Fruit fly (Drosophila melanogaster) whole organism, embryonic: ENCODE data around the gene Irbp18.

Source experiments
- Blimp-1 ChIP-seq: fragments of 200-800 bp; sonication (Bioruptor generic); optimal IDR thresholded peaks from 3 replicates; lab custom pipeline; 2018; ENCODE audit warnings: missing biosample characterization, missing genetic modification characterization, mild to moderate bottlenecking, moderate library complexity, missing genetic modification reagents
- BtbVII ChIP-seq: fragments of 200-800 bp; sonication (Bioruptor generic); optimal IDR thresholded peaks from 3 replicates; lab custom pipeline; 2017; ENCODE audit warnings: missing biosample characterization, mild to moderate bottlenecking, missing genetic modification characterization
- CG10147 ChIP-seq: fragments of 200-800 bp; sonication (Bioruptor generic); optimal IDR thresholded peaks from 2 replicates; lab custom pipeline; 2019; ENCODE audit warnings: missing biosample characterization, mild to moderate bottlenecking, missing genetic modification characterization, moderate library complexity
- CG10431 ChIP-seq: fragments of 200-800 bp; sonication (Bioruptor generic); optimal IDR thresholded peaks from 3 replicates; lab custom pipeline; 2018; ENCODE audit warnings: missing biosample characterization, mild to moderate bottlenecking, missing genetic modification characterization
- CG10959 ChIP-seq: fragments of 200-800 bp; sonication (Bioruptor generic); IDR thresholded peaks from 2 replicates; pipeline ENCODE4 v1.3.6; 2022; ENCODE audit warnings: missing biosample characterization, missing genetic modification characterization
- CG11247 ChIP-seq: fragments of 200-800 bp; sonication (Bioruptor generic); IDR thresholded peaks from 2 replicates; pipeline ENCODE4 v1.3.6; 2022; ENCODE audit warnings: missing biosample characterization, missing genetic modification characterization
- CG11398 ChIP-seq: fragments of 200-800 bp; sonication (Bioruptor generic); optimal IDR thresholded peaks from 2 replicates; lab custom pipeline; 2016; ENCODE audit warnings: missing biosample characterization, missing genetic modification characterization
- CG1233 ChIP-seq: fragments of 200-800 bp; sonication (Bioruptor generic); optimal IDR thresholded peaks from 4 replicates; lab custom pipeline; 2018; ENCODE audit warnings: missing biosample characterization, mild to moderate bottlenecking, missing genetic modification characterization
- CG12744 ChIP-seq: fragments of 200-800 bp; sonication (Bioruptor generic); optimal IDR thresholded peaks from 2 replicates; lab custom pipeline; 2016; ENCODE audit warnings: missing biosample characterization, missing genetic modification characterization
- CG13775 ChIP-seq: fragments of 200-800 bp; sonication (Bioruptor generic); optimal IDR thresholded peaks from 3 replicates; lab custom pipeline; 2017; ENCODE audit warnings: missing biosample characterization, mild to moderate bottlenecking, missing genetic modification characterization
- CG15073 ChIP-seq: fragments of 200-800 bp; sonication (Bioruptor generic); optimal IDR thresholded peaks from 2 replicates; lab custom pipeline; 2016; ENCODE audit warnings: missing biosample characterization, missing genetic modification characterization
- CG15269 ChIP-seq: fragments of 200-800 bp; sonication (Bioruptor generic); optimal IDR thresholded peaks from 2 replicates; lab custom pipeline; 2018; ENCODE audit warnings: missing biosample characterization, mild to moderate bottlenecking, missing genetic modification characterization, moderate library complexity
- CG1603 ChIP-seq: fragments of 200-800 bp; sonication (Bioruptor generic); optimal IDR thresholded peaks from 2 replicates; lab custom pipeline; 2019; ENCODE audit warnings: missing biosample characterization, mild to moderate bottlenecking, missing genetic modification characterization, moderate library complexity
- CG16815 ChIP-seq: fragments of 200-800 bp; sonication (Bioruptor generic); optimal IDR thresholded peaks from 3 replicates; lab custom pipeline; 2017; ENCODE audit warnings: missing biosample characterization, mild to moderate bottlenecking, missing genetic modification characterization
- CG17385 ChIP-seq: fragments of 200-800 bp; sonication (Bioruptor generic); optimal IDR thresholded peaks from 3 replicates; lab custom pipeline; 2018; ENCODE audit warnings: missing biosample characterization, mild to moderate bottlenecking, missing genetic modification characterization
- CG18619 ChIP-seq: fragments of 200-800 bp; sonication (Bioruptor generic); optimal IDR thresholded peaks from 3 replicates; lab custom pipeline; 2017; ENCODE audit warnings: missing biosample characterization, mild to moderate bottlenecking, missing genetic modification characterization
- CG2678 ChIP-seq: fragments of 200-800 bp; sonication (Bioruptor generic); optimal IDR thresholded peaks from 3 replicates; lab custom pipeline; 2019; ENCODE audit warnings: missing biosample characterization, mild to moderate bottlenecking, missing genetic modification characterization, moderate library complexity
- CG2889 ChIP-seq: fragments of 200-800 bp; sonication (Bioruptor generic); IDR thresholded peaks from 3 replicates; pipeline ENCODE4 v1.3.6; 2022; ENCODE audit warnings: missing biosample characterization, missing genetic modification characterization
- CG34376 ChIP-seq: fragments of 200-800 bp; sonication (Bioruptor generic); optimal IDR thresholded peaks from 2 replicates; lab custom pipeline; 2018; ENCODE audit warnings: missing biosample characterization, mild to moderate bottlenecking, missing genetic modification characterization
- CG3847 ChIP-seq: fragments of 200-800 bp; sonication (Bioruptor generic); IDR thresholded peaks from 2 replicates; pipeline ENCODE4 v1.3.6; 2022; ENCODE audit warnings: missing biosample characterization, missing genetic modification characterization
- CG4617 ChIP-seq: fragments of 200-800 bp; sonication (Bioruptor generic); optimal IDR thresholded peaks from 3 replicates; lab custom pipeline; 2016; ENCODE audit warnings: missing biosample characterization, missing genetic modification characterization, borderline replicate concordance
- CG7372 ChIP-seq: fragments of 200-800 bp; sonication (Bioruptor generic); IDR thresholded peaks from 2 replicates; pipeline ENCODE4 v1.3.6; 2022; ENCODE audit warnings: missing biosample characterization, missing genetic modification characterization
- CG7556 ChIP-seq: fragments of 200-800 bp; sonication (Bioruptor generic); optimal IDR thresholded peaks from 2 replicates; lab custom pipeline; 2017; ENCODE audit warnings: missing biosample characterization, mild to moderate bottlenecking, missing genetic modification characterization
- CG8089 ChIP-seq: fragments of 200-800 bp; sonication (Bioruptor generic); optimal IDR thresholded peaks from 3 replicates; lab custom pipeline; 2016; ENCODE audit warnings: missing biosample characterization, missing genetic modification characterization
- CG8290 ChIP-seq, 3 experiments: fragments of 200-800 bp; sonication (Bioruptor generic); optimal IDR thresholded peaks; 2 replicates each; lab custom pipeline; 2016 to 2019; ENCODE audit warnings: missing biosample characterization in 3 of 3, missing genetic modification characterization in 3 of 3, mild to moderate bottlenecking in 2 of 3, moderate library complexity in 1 of 3
- CG8944 ChIP-seq: fragments of 200-800 bp; sonication (Bioruptor generic); optimal IDR thresholded peaks from 3 replicates; lab custom pipeline; 2016; ENCODE audit warnings: missing biosample characterization, missing genetic modification characterization
- Dip2 ChIP-seq: fragments of 200-800 bp; sonication (Bioruptor generic); IDR thresholded peaks from 2 replicates; pipeline ENCODE4 v1.3.6; 2022; ENCODE audit warnings: missing biosample characterization, missing genetic modification characterization
- E2f1 ChIP-seq: fragments of 200-800 bp; sonication (Bioruptor generic); IDR thresholded peaks from 2 replicates; pipeline ENCODE4 v1.3.6; 2022; ENCODE audit warnings: missing biosample characterization, missing genetic modification characterization
- Ets65A ChIP-seq: fragments of 200-800 bp; sonication (Bioruptor generic); peaks from one replicate; lab custom pipeline; 2016; ENCODE audit warnings: missing biosample characterization, missing genetic modification characterization
- Gsc ChIP-seq: fragments of 200-800 bp; sonication (Bioruptor generic); IDR thresholded peaks from 2 replicates; pipeline ENCODE4 v1.3.6; 2022; ENCODE audit warnings: missing biosample characterization, missing genetic modification characterization
- HmgZ ChIP-seq: fragments of 200-800 bp; sonication (Bioruptor generic); optimal IDR thresholded peaks from 2 replicates; lab custom pipeline; 2018; ENCODE audit warnings: missing biosample characterization, mild to moderate bottlenecking, missing genetic modification characterization
- Hr51 ChIP-seq, 2 experiments: fragments of 200-800 bp; sonication (Bioruptor generic); optimal IDR thresholded peaks; 2 replicates in 1 of 2; 3 replicates in 1 of 2; lab custom pipeline; 2016 to 2018; ENCODE audit warnings: missing biosample characterization in 2 of 2, missing genetic modification characterization in 2 of 2, mild to moderate bottlenecking in 1 of 2, moderate library complexity in 1 of 2
- PHDP ChIP-seq: fragments of 200-800 bp; sonication (Bioruptor generic); optimal IDR thresholded peaks from 3 replicates; lab custom pipeline; 2018; ENCODE audit warnings: missing biosample characterization, mild to moderate bottlenecking, missing genetic modification characterization, moderate library complexity
- Xrp1 ChIP-seq: fragments of 200-800 bp; sonication (Bioruptor generic); IDR thresholded peaks from 2 replicates; pipeline ENCODE4 v1.3.6; 2022; ENCODE audit warnings: missing biosample characterization, missing genetic modification characterization
- abd-A ChIP-seq: fragments of 200-800 bp; sonication (Bioruptor generic); optimal IDR thresholded peaks from 3 replicates; lab custom pipeline; 2019; ENCODE audit warnings: missing biosample characterization, mild to moderate bottlenecking, missing genetic modification characterization, moderate library complexity
- ac ChIP-seq: fragments of 200-800 bp; sonication (Bioruptor generic); optimal IDR thresholded peaks from 3 replicates; lab custom pipeline; 2017; ENCODE audit warnings: missing biosample characterization, mild to moderate bottlenecking, missing genetic modification characterization
- al ChIP-seq: fragments of 200-800 bp; sonication (Bioruptor generic); IDR thresholded peaks from 2 replicates; pipeline ENCODE4 v1.3.6; 2022; ENCODE audit warnings: missing biosample characterization, missing genetic modification characterization
- ato ChIP-seq: fragments of 200-800 bp; sonication (Bioruptor generic); IDR thresholded peaks from 2 replicates; pipeline ENCODE4 v1.3.6; 2022; ENCODE audit warnings: missing biosample characterization, missing genetic modification characterization; ENCODE audit not compliant: partially characterized antibody
- cad ChIP-seq: fragments of >200 bp; optimal IDR thresholded peaks from 2 replicates; lab custom pipeline; 2017; ENCODE audit warnings: missing biosample characterization, missing genetic modification characterization
- dmrt11E ChIP-seq: fragments of 200-800 bp; sonication (Bioruptor generic); optimal IDR thresholded peaks from 3 replicates; lab custom pipeline; 2018; ENCODE audit warnings: missing biosample characterization, mild to moderate bottlenecking, missing genetic modification characterization, moderate library complexity
- esg ChIP-seq: fragments of 200-800 bp; sonication (Bioruptor generic); conservative IDR thresholded peaks from 2 replicates; pipeline ENCODE4 v1.3.6; 2022; ENCODE audit warnings: missing biosample characterization, missing genetic modification characterization
- eve ChIP-seq, 2 experiments: fragments of >200 bp; optimal IDR thresholded peaks; 2 replicates each; lab custom pipeline; 2017; ENCODE audit warnings: missing biosample characterization in 2 of 2, missing genetic modification characterization in 2 of 2
- grau ChIP-seq: fragments of 200-800 bp; optimal IDR thresholded peaks from 3 replicates; lab custom pipeline; 2019; ENCODE audit warnings: missing biosample characterization, mild to moderate bottlenecking, missing genetic modification characterization, moderate library complexity
- kay ChIP-seq: fragments of 200-800 bp; sonication (Bioruptor generic); optimal IDR thresholded peaks from 2 replicates; lab custom pipeline; 2016; ENCODE audit warnings: missing biosample characterization, missing genetic modification characterization
- lmd ChIP-seq: fragments of 200-800 bp; sonication (Bioruptor generic); IDR thresholded peaks from 2 replicates; pipeline ENCODE4 v1.3.6; 2022; ENCODE audit warnings: missing biosample characterization, missing genetic modification characterization
- onecut ChIP-seq: fragments of 200-800 bp; sonication (Bioruptor generic); IDR thresholded peaks from 2 replicates; pipeline ENCODE4 v1.3.6; 2022; ENCODE audit warnings: missing biosample characterization, missing genetic modification characterization
- ro ChIP-seq: fragments of 200-800 bp; sonication (Bioruptor generic); IDR thresholded peaks from 2 replicates; pipeline ENCODE4 v1.3.6; 2022; ENCODE audit warnings: missing biosample characterization, missing genetic modification characterization
- schlank ChIP-seq: fragments of 200-800 bp; sonication (Bioruptor generic); optimal IDR thresholded peaks from 2 replicates; lab custom pipeline; 2018; ENCODE audit warnings: missing biosample characterization, mild to moderate bottlenecking, missing genetic modification characterization
- sug ChIP-seq: fragments of 200-800 bp; optimal IDR thresholded peaks from 2 replicates; lab custom pipeline; 2019; ENCODE audit warnings: missing biosample characterization, mild to moderate bottlenecking, missing genetic modification characterization, moderate library complexity
- tin ChIP-seq: fragments of 200-800 bp; sonication (Bioruptor generic); optimal IDR thresholded peaks from 3 replicates; lab custom pipeline; 2016; ENCODE audit warnings: missing biosample characterization, missing genetic modification characterization

Gene Irbp18

dm6 chr3L:11123598-11124284 lies 25.8 kb upstream of the Irbp18 start (continued):
- no peak for TF ChIP-seq tin (GFP tag; lab: Kevin White, UChicago)
- no peak for TF ChIP-seq CG8290 (GFP tag; optimal IDR thresholded peaks at IDR 0.05; lab: Kevin White, UChicago)
- TF ChIP-seq CG8290 (tag; optimal IDR thresholded peaks at IDR 0.05; lab: Kevin White, UChicago), result no peak
- TF ChIP-seq CG13775 (GFP tag; lab: Kevin White, UChicago), result no peak
- TF ChIP-seq kay (GFP tag; lab: Kevin White, UChicago), result no peak
- TF ChIP-seq ato (GFP tag; lab: Robert Waterston, UW), result 0 out of 2 replicates have a peak, but pooled peaks have one; percentile 37
- TF ChIP-seq sug, result no peak
- TF ChIP-seq BtbVII (GFP tag; lab: Kevin White, UChicago), result peak; percentile 2
- TF ChIP-seq Blimp-1 (GFP tag; lab: Kevin White, UChicago), result no peak
- peak; percentile 92 for TF ChIP-seq onecut (GFP tag; lab: Robert Waterston, UW)
- TF ChIP-seq al, result no peak
- no peak for TF ChIP-seq CG7556 (GFP tag; lab: Kevin White, UChicago)
- no peak for TF ChIP-seq schlank
- TF ChIP-seq Hr51 (GFP tag; optimal IDR thresholded peaks at IDR 0.05; lab: Kevin White, UChicago), result no peak
- no peak for TF ChIP-seq CG4617 (GFP tag; lab: Kevin White, UChicago)
- no peak for TF ChIP-seq grau (tag; lab: Kevin White, UChicago)
- no peak for TF ChIP-seq Xrp1
- no peak for TF ChIP-seq CG8089 (GFP tag; lab: Kevin White, UChicago)
- TF ChIP-seq lmd, result no peak
- TF ChIP-seq CG15073, result no peak
- peak; percentile 32 for TF ChIP-seq abd-A (tag; lab: Kevin White, UChicago)
- TF ChIP-seq CG17385 (GFP tag; lab: Kevin White, UChicago), result no peak
- TF ChIP-seq HmgZ (tag; lab: Kevin White, UChicago), result no peak
- no peak for TF ChIP-seq CG10147 (GFP tag; lab: Kevin White, UChicago)
- no peak for TF ChIP-seq CG1233 (GFP tag; lab: Kevin White, UChicago)
- TF ChIP-seq E2f1 (GFP tag; lab: Robert Waterston, UW), result no peak
- TF ChIP-seq dmrt11E, result no peak
- peak; percentile 29 for TF ChIP-seq ac (GFP tag; lab: Kevin White, UChicago)
- no peak for TF ChIP-seq CG7372 (GFP tag; lab: Robert Waterston, UW)
- no peak for TF ChIP-seq esg
- TF ChIP-seq CG3847 (GFP tag; lab: Robert Waterston, UW), result no peak
- no peak for TF ChIP-seq CG34376
- no peak for TF ChIP-seq CG15269 (tag; lab: Kevin White, UChicago)
- no peak for TF ChIP-seq CG11247 (GFP tag; lab: Robert Waterston, UW)
- no peak for TF ChIP-seq CG11398
- TF ChIP-seq CG10959 (GFP tag; lab: Robert Waterston, UW), result no peak
- TF ChIP-seq CG10431 (GFP tag; lab: Kevin White, UChicago), result peak; percentile 49
- TF ChIP-seq CG2678 (tag; lab: Kevin White, UChicago), result no peak
- TF ChIP-seq CG16815 (GFP tag; lab: Kevin White, UChicago), result no peak
- no peak for TF ChIP-seq Dip2
- no peak for TF ChIP-seq CG1603
- TF ChIP-seq Gsc (GFP tag; lab: Robert Waterston, UW), result no peak
- no peak for TF ChIP-seq Ets65A (GFP tag; lab: Kevin White, UChicago)
- TF ChIP-seq CG12744 (GFP tag; lab: Kevin White, UChicago), result no peak
- no peak for TF ChIP-seq CG18619 (GFP tag; lab: Kevin White, UChicago)
- TF ChIP-seq eve (GFP tag; optimal IDR thresholded peaks at IDR 0.05; lab: Kevin White, UChicago), result no peak
- TF ChIP-seq ro (GFP tag; lab: Robert Waterston, UW), result no peak
- peak; percentile 75 for TF ChIP-seq cad
- no peak for TF ChIP-seq CG2889 (GFP tag; lab: Robert Waterston, UW)
- no peak for TF ChIP-seq CG8944
- TF ChIP-seq PHDP (tag; lab: Kevin White, UChicago), result no peak
